Worm (Caenorhabditis elegans) whole organism, young adult: ENCODE results near the gene C55C3.4.

Experiments
- B0336.3 ChIP-seq: fragments of 200-800 bp; sonication (Bioruptor generic); IDR thresholded peaks from 2 replicates; pipeline ENCODE4 v1.3.6; 2022; ENCODE audit warnings: missing genetic modification characterization, missing compliant biosample characterization
- C06A6.2 ChIP-seq: fragments of 200-800 bp; sonication (Bioruptor generic); conservative IDR thresholded peaks from 2 replicates; pipeline ENCODE4 v1.3.6; 2022; ENCODE audit warnings: missing genetic modification characterization, missing compliant biosample characterization
- D2030.7 ChIP-seq: fragments of 200-800 bp; sonication (Bioruptor generic); IDR thresholded peaks from 2 replicates; pipeline ENCODE4 v1.3.6; 2022; ENCODE audit warnings: missing genetic modification reagents, missing genetic modification characterization, missing compliant biosample characterization
- F23B12.7 ChIP-seq: sonication (generic microtip); optimal IDR thresholded peaks from 2 replicates; lab custom pipeline; 2017; ENCODE audit warnings: missing genetic modification characterization, mild to moderate bottlenecking, missing compliant biosample characterization, antibody characterized with exemption, moderate library complexity; ENCODE audit not compliant: insufficient read depth
- F33H1.4 ChIP-seq: fragments of 200-800 bp; sonication (Bioruptor generic); IDR thresholded peaks from 2 replicates; pipeline ENCODE4 v1.3.6; 2022; ENCODE audit warnings: missing genetic modification reagents, missing genetic modification characterization, missing compliant biosample characterization
- F49E8.2 ChIP-seq: sonication (generic microtip); optimal IDR thresholded peaks from 3 replicates; lab custom pipeline; 2017; ENCODE audit warnings: missing genetic modification characterization, mild to moderate bottlenecking, missing compliant biosample characterization, antibody characterized with exemption, moderate library complexity; ENCODE audit not compliant: insufficient read depth
- F55B11.4 ChIP-seq: sonication (generic microtip); optimal IDR thresholded peaks from 2 replicates; lab custom pipeline; 2016; ENCODE audit warnings: missing compliant biosample characterization, missing genetic modification characterization, borderline replicate concordance; ENCODE audit not compliant: insufficient read depth
- F57A8.1 ChIP-seq: fragments of 200-800 bp; sonication (Bioruptor generic); optimal IDR thresholded peaks from 2 replicates; lab custom pipeline; 2018; ENCODE audit warnings: mild to moderate bottlenecking, missing genetic modification characterization, moderate library complexity, missing compliant biosample characterization
- Y53F4B.3 ChIP-seq: fragments of 200-800 bp; sonication (Bioruptor generic); IDR thresholded peaks from 2 replicates; pipeline ENCODE4 v1.3.6; 2022; ENCODE audit warnings: missing genetic modification reagents, missing genetic modification characterization, missing compliant biosample characterization
- Y53G8AR.9 ChIP-seq: fragments of 200-800 bp; sonication (Bioruptor generic); conservative IDR thresholded peaks from 2 replicates; pipeline ENCODE4 v1.3.6; 2022; ENCODE audit warnings: missing genetic modification reagents, missing genetic modification characterization, missing compliant biosample characterization
- Y79H2A.3 ChIP-seq: fragments of 200-800 bp; sonication (Bioruptor generic); conservative IDR thresholded peaks from 2 replicates; pipeline ENCODE4 v1.3.6; 2022; ENCODE audit warnings: missing genetic modification reagents, missing genetic modification characterization, missing compliant biosample characterization
- ama-1 ChIP-seq, 3 experiments: fragments of 150-350 bp in 1 of 3; sonication (generic microtip) in 2 of 3; optimal IDR thresholded peaks; 2 replicates each; lab custom pipeline; 2014 to 2018; ENCODE audit warnings: missing biosample characterization in 2 of 3, missing genetic modification characterization in 2 of 3, missing genetic modification reagents in 2 of 3
- aptf-2 ChIP-seq: fragments of 200-800 bp; sonication (Bioruptor generic); conservative IDR thresholded peaks from 2 replicates; pipeline ENCODE4 v1.3.6; 2022; ENCODE audit warnings: missing genetic modification reagents, missing genetic modification characterization, missing compliant biosample characterization
- atf-7 ChIP-seq: sonication (generic microtip); optimal IDR thresholded peaks from 2 replicates; lab custom pipeline; 2017; ENCODE audit warnings: mild to moderate bottlenecking, missing genetic modification characterization, missing compliant biosample characterization
- athp-1 ChIP-seq: sonication (generic microtip); optimal IDR thresholded peaks from 2 replicates; lab custom pipeline; 2017; ENCODE audit warnings: mild to moderate bottlenecking, missing genetic modification characterization, missing compliant biosample characterization
- attf-3 ChIP-seq: fragments of 200-800 bp; sonication (Bioruptor generic); conservative IDR thresholded peaks from 2 replicates; pipeline ENCODE4 v1.3.6; 2022; ENCODE audit warnings: missing genetic modification reagents, missing genetic modification characterization, missing compliant biosample characterization
- attf-5 ChIP-seq: fragments of 200-800 bp; sonication (Bioruptor generic); optimal IDR thresholded peaks from 2 replicates; lab custom pipeline; 2018; ENCODE audit warnings: mild to moderate bottlenecking, missing genetic modification characterization, missing compliant biosample characterization
- attf-6 ChIP-seq: fragments of 200-800 bp; sonication (Bioruptor generic); IDR thresholded peaks from 2 replicates; pipeline ENCODE4 v1.3.6; 2022; ENCODE audit warnings: missing genetic modification reagents, missing genetic modification characterization, missing compliant biosample characterization
- chd-7 ChIP-seq: sonication (generic microtip); optimal IDR thresholded peaks from 2 replicates; lab custom pipeline; 2016; ENCODE audit warnings: mild to moderate bottlenecking, missing genetic modification characterization, moderate library complexity, missing compliant biosample characterization
- hrde-1 ChIP-seq: sonication (generic microtip); optimal IDR thresholded peaks from 2 replicates; lab custom pipeline; 2016; ENCODE audit warnings: missing genetic modification characterization, mild to moderate bottlenecking, missing compliant biosample characterization, moderate library complexity, missing genotype, missing genetic modification reagents, borderline replicate concordance
- lin-26 ChIP-seq: fragments of 200-800 bp; sonication (Bioruptor generic); IDR thresholded peaks from 2 replicates; pipeline ENCODE4 v1.3.6; 2022; ENCODE audit warnings: missing genetic modification reagents, missing genetic modification characterization, missing compliant biosample characterization
- lin-40 ChIP-seq: sonication (generic microtip); optimal IDR thresholded peaks from 2 replicates; lab custom pipeline; 2016; ENCODE audit warnings: missing genetic modification characterization, mild to moderate bottlenecking, missing compliant biosample characterization, missing genotype, missing genetic modification reagents
- madf-8 ChIP-seq: fragments of 200-800 bp; sonication (Bioruptor generic); conservative IDR thresholded peaks from 2 replicates; pipeline ENCODE4 v1.3.6; 2022; ENCODE audit warnings: missing genetic modification reagents, missing genetic modification characterization, missing compliant biosample characterization
- mcd-1 ChIP-seq: fragments of 200-800 bp; sonication (Bioruptor generic); IDR thresholded peaks from 2 replicates; pipeline ENCODE4 v1.3.6; 2022; ENCODE audit warnings: missing genetic modification reagents, missing genetic modification characterization, missing compliant biosample characterization
- nfya-2 ChIP-seq: fragments of 200-800 bp; sonication (Bioruptor generic); IDR thresholded peaks from 2 replicates; pipeline ENCODE4 v1.3.6; 2022; ENCODE audit warnings: missing genetic modification reagents, missing genetic modification characterization, missing compliant biosample characterization
- nfyb-1 ChIP-seq: fragments of 200-800 bp; sonication (Bioruptor generic); IDR thresholded peaks from 2 replicates; pipeline ENCODE4 v1.3.6; 2022; ENCODE audit warnings: missing genetic modification reagents, missing genetic modification characterization, missing compliant biosample characterization
- nhr-90 ChIP-seq: sonication (generic microtip); optimal IDR thresholded peaks from 2 replicates; lab custom pipeline; 2016; ENCODE audit warnings: missing genotype, mild to moderate bottlenecking, missing genetic modification characterization, missing compliant biosample characterization
- pbrm-1 ChIP-seq: fragments of 200-800 bp; sonication (Bioruptor generic); IDR thresholded peaks from 2 replicates; pipeline ENCODE4 v1.3.6; 2022; ENCODE audit warnings: missing genetic modification reagents, missing genetic modification characterization, missing compliant biosample characterization
- repo-1 ChIP-seq: sonication (generic microtip); optimal IDR thresholded peaks from 2 replicates; lab custom pipeline; 2017; ENCODE audit warnings: mild to moderate bottlenecking, missing genetic modification characterization, missing compliant biosample characterization
- snpc-4 ChIP-seq, 5 experiments: fragments of 150-350 bp in 1 of 5; sonication (generic microtip) in 4 of 5; optimal IDR thresholded peaks; 2 replicates each; lab custom pipeline; 2014 to 2018; ENCODE audit warnings: missing genetic modification characterization in 5 of 5, missing biosample characterization in 3 of 5, antibody characterized with exemption in 2 of 5, mild to moderate bottlenecking in 2 of 5, missing compliant biosample characterization in 2 of 5, missing genotype in 2 of 5, moderate library complexity in 2 of 5, missing genetic modification reagents in 1 of 5

C55C3.4 gene

ce11 chrIV:5650761-5651332, 27.1 kb downstream of the C55C3.4 start:
- TF ChIP-seq hrde-1 (tag; lab: Kevin White, UChicago) (peak; percentile 39), chd-7 (tag; lab: Kevin White, UChicago) (no peak), athp-1 (tag; lab: Kevin White, UChicago) (peak; percentile 65), Y53F4B.3 (GFP tag; lab: Robert Waterston, UW) (peak; percentile 32; the same call in 1 of the 2 replicates), B0336.3 (GFP tag; lab: Robert Waterston, UW) (peak; percentile 73; the same call in 1 of the 2 replicates), F57A8.1 (no peak), nfya-2 (GFP tag; lab: Robert Waterston, UW) (no peak), attf-6 (peak; percentile 30; the same call in 1 of the 2 replicates), nfyb-1 (GFP tag; lab: Robert Waterston, UW) (0 out of 2 replicates have a peak, but pooled peaks have one; percentile 43), Y53G8AR.9 (GFP tag; lab: Robert Waterston, UW) (peak; percentile 70; the same call in 1 of the 2 replicates), aptf-2 (no peak), atf-7 (tag; lab: Kevin White, UChicago) (peak; percentile 13), snpc-4 (GFP tag; optimal IDR thresholded peaks at IDR 0.05; lab: Kevin White, UChicago) (peak; percentile 57), snpc-4 (tag; optimal IDR thresholded peaks at IDR 0.05; lab: Kevin White, UChicago) (peak in 1 of 4 experiments; percentile 57), lin-26 (GFP tag; lab: Robert Waterston, UW) (0 out of 2 replicates have a peak, but pooled peaks have one; percentile 32), repo-1 (tag; lab: Kevin White, UChicago) (peak; percentile 81), F55B11.4 (tag; lab: Kevin White, UChicago) (no peak), ama-1 (optimal IDR thresholded peaks at IDR 0.05; lab: Kevin White, UChicago) (no peak), ama-1 (GFP tag; optimal IDR thresholded peaks at IDR 0.05; lab: Kevin White, UChicago) (peak in 1 of 2 experiments; percentile 20), C06A6.2 (0 out of 2 replicates have a peak, but pooled peaks have one; percentile 14), F23B12.7 (tag; lab: Kevin White, UChicago) (no peak), pbrm-1 (no peak)

DNA sequence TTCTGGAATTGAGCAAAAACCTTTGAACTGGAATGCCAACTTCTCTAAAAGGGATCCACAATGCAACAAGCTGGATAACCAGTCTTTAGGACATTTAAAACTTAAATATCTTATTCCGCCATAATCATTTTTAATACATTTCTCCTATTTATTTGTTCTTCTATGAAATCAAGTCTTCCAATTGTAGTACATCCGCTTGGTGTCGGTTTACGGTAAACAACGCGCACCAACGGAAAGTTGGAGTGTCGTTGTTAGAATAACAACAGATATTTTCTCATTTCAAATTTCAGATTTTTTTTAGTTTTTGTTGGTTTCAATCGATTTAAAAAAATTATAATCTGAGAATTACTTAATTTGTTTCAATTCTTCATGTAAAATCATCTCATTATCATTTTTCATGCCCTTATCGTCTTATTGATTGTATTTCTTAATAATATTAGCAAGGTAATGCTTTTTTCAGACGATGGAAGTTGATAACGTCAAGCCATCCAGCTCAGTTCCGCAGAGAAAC, 28.8 kb downstream of the C55C3.4 start, which contains the start of gene csn-5:
Gene csn-5 (plus strand): TSS at position 461 of the 511 bp plus-strand sequence.
- TF ChIP-seq snpc-4 (GFP tag; optimal IDR thresholded peaks at IDR 0.05; lab: Kevin White, UChicago): no peak
- peak in 1 of 4 experiments; percentile 6 for TF ChIP-seq snpc-4 (tag; optimal IDR thresholded peaks at IDR 0.05; lab: Kevin White, UChicago)
- TF ChIP-seq nhr-90 (tag; lab: Kevin White, UChicago): no peak
- no peak for TF ChIP-seq madf-8 (GFP tag; lab: Robert Waterston, UW)
- no peak for TF ChIP-seq attf-5 (GFP tag; lab: Kevin White, UChicago)
- no peak for TF ChIP-seq Y79H2A.3 (GFP tag; lab: Robert Waterston, UW)
- TF ChIP-seq attf-3 (GFP tag; lab: Robert Waterston, UW): peak; percentile 90

DNA sequence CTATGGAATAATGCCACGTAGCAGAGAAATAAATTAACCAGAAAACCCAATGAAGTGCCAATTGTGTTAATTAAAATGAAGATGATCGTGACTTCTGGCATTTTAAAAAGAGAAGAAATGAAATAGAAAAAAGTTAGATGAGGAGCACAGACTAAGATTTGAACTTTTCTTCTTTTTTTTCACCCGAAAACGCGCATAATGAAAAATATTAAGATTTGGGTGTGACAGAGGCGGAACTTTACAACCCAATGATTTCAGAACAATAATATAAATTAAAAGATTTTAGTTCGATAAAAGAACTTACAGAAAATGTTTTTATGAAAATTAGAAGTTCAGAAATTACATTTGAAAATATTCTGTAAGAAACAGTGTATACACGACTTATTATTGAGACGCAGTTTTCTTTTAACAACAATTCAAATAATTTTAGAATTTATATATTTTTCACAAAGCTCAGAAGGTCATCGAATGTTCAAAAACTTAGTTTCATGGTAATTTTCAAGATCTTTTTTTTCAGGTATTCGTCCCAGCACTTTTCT, 32.4 kb downstream of the C55C3.4 start, which contains the start of the genes srd-8 and B0547.2:
Gene srd-8 (minus strand): TSS at position 101 of the 539 bp plus-strand sequence.
Gene B0547.2 (plus strand): TSS at position 489 of the 539 bp plus-strand sequence.
- TF ChIP-seq D2030.7 (GFP tag; lab: Robert Waterston, UW) (no peak), mcd-1 (no peak)

ce11 chrIV:5635551-5635950, 42.4 kb downstream of the C55C3.4 start, which contains the start of gene srd-13:
TSS of gene srd-13 (minus strand) at chrIV:5635651.
- TF ChIP-seq lin-40 (tag; lab: Kevin White, UChicago) (no peak), F49E8.2 (no peak), F33H1.4 (no peak)
